Fruit fly (Drosophila melanogaster) whole organism, embryonic: ENCODE results near the gene Tcs6.

ENCODE experiments used
- ATbp ChIP-seq: fragments of 200-800 bp; sonication (Bioruptor generic); optimal IDR thresholded peaks from 2 replicates; lab custom pipeline; 2017; ENCODE audit warnings: missing biosample characterization, mild to moderate bottlenecking, missing genetic modification characterization, missing genetic modification reagents
- Awh ChIP-seq: fragments of 200-800 bp; sonication (Bioruptor generic); IDR thresholded peaks from 2 replicates; pipeline ENCODE4, ENCODE4 v1.3.6; 2022; ENCODE audit warnings: missing biosample characterization, missing genetic modification characterization
- Bdp1 ChIP-seq: fragments of 200-800 bp; sonication (Bioruptor generic); optimal IDR thresholded peaks from 3 replicates; lab custom pipeline; 2016; ENCODE audit warnings: missing biosample characterization, missing genetic modification characterization
- C15 ChIP-seq: fragments of 200-800 bp; sonication (Bioruptor generic); IDR thresholded peaks from 3 replicates; pipeline ENCODE4 v1.3.6; 2022; ENCODE audit warnings: missing biosample characterization, missing genetic modification characterization
- CG10543 ChIP-seq: fragments of 200-800 bp; sonication (Bioruptor generic); optimal IDR thresholded peaks from 3 replicates; lab custom pipeline; 2017; ENCODE audit warnings: missing biosample characterization, mild to moderate bottlenecking, missing genetic modification characterization, moderate library complexity
- CG10979 ChIP-seq: fragments of 200-800 bp; sonication (Bioruptor generic); optimal IDR thresholded peaks from 2 replicates; lab custom pipeline; 2018; ENCODE audit warnings: missing biosample characterization, mild to moderate bottlenecking, missing genetic modification characterization, moderate library complexity
- CG13624 ChIP-seq: fragments of 200-800 bp; sonication (Bioruptor generic); optimal IDR thresholded peaks from 2 replicates; lab custom pipeline; 2016; ENCODE audit warnings: missing biosample characterization, missing genetic modification characterization
- CG14860 ChIP-seq: fragments of 200-800 bp; sonication (Bioruptor generic); IDR thresholded peaks from 3 replicates; pipeline ENCODE4 v1.3.6; 2022; ENCODE audit warnings: missing biosample characterization, missing genetic modification characterization; ENCODE audit not compliant: partially characterized antibody
- CG14965 ChIP-seq: fragments of 200-800 bp; sonication (Bioruptor generic); optimal IDR thresholded peaks from 2 replicates; lab custom pipeline; 2016; ENCODE audit warnings: missing biosample characterization, missing genetic modification characterization, borderline replicate concordance
- CG2202 ChIP-seq: fragments of 200-800 bp; sonication (Bioruptor generic); optimal IDR thresholded peaks from 2 replicates; lab custom pipeline; 2018; ENCODE audit warnings: missing biosample characterization, mild to moderate bottlenecking, missing genetic modification characterization
- CG3065 ChIP-seq: fragments of 200-800 bp; sonication (Bioruptor generic); optimal IDR thresholded peaks from 2 replicates; lab custom pipeline; 2016; ENCODE audit warnings: missing biosample characterization, missing genetic modification characterization
- CG31388 ChIP-seq: fragments of 200-800 bp; sonication (Bioruptor generic); optimal IDR thresholded peaks from 2 replicates; lab custom pipeline; 2016; ENCODE audit warnings: missing biosample characterization, missing genetic modification characterization
- CG3163 ChIP-seq: fragments of 200-800 bp; sonication (Bioruptor generic); optimal IDR thresholded peaks from 3 replicates; lab custom pipeline; 2016; ENCODE audit warnings: missing biosample characterization, missing genetic modification characterization
- CG33557 ChIP-seq: fragments of 200-800 bp; sonication (Bioruptor generic); optimal IDR thresholded peaks from 2 replicates; lab custom pipeline; 2019; ENCODE audit warnings: missing biosample characterization, mild to moderate bottlenecking, missing genetic modification characterization, moderate library complexity
- CG34422 ChIP-seq: fragments of 200-800 bp; sonication (Bioruptor generic); IDR thresholded peaks from 3 replicates; pipeline ENCODE4 v1.3.6; 2022; ENCODE audit warnings: missing biosample characterization, missing genetic modification characterization
- CG4282 ChIP-seq: fragments of 200-800 bp; sonication (Bioruptor generic); optimal IDR thresholded peaks from 2 replicates; lab custom pipeline; 2016; ENCODE audit warnings: missing biosample characterization, missing genetic modification characterization
- CG4360 ChIP-seq: fragments of 200-800 bp; sonication (Bioruptor generic); IDR thresholded peaks from 2 replicates; pipeline ENCODE4 v1.3.6; 2022; ENCODE audit warnings: missing biosample characterization, missing genetic modification characterization
- CG5245 ChIP-seq: fragments of 200-800 bp; sonication (Bioruptor generic); optimal IDR thresholded peaks from 3 replicates; lab custom pipeline; 2016; ENCODE audit warnings: missing biosample characterization, missing genetic modification characterization
- CG6791 ChIP-seq: fragments of 200-800 bp; sonication (Bioruptor generic); IDR thresholded peaks from 3 replicates; pipeline ENCODE4 v1.3.6; 2022; ENCODE audit warnings: missing biosample characterization, missing genetic modification characterization; ENCODE audit not compliant: partially characterized antibody
- CG7928 ChIP-seq: fragments of 200-800 bp; sonication (Bioruptor generic); optimal IDR thresholded peaks from 2 replicates; lab custom pipeline; 2017; ENCODE audit warnings: missing biosample characterization, mild to moderate bottlenecking, missing genetic modification characterization
- CG9437 ChIP-seq: fragments of 200-800 bp; sonication (Bioruptor generic); optimal IDR thresholded peaks from 2 replicates; lab custom pipeline; 2018; ENCODE audit warnings: missing biosample characterization, mild to moderate bottlenecking, missing genetic modification characterization
- Dip3 ChIP-seq: fragments of 200-800 bp; sonication (Bioruptor generic); optimal IDR thresholded peaks from 3 replicates; lab custom pipeline; 2016; ENCODE audit warnings: missing biosample characterization, missing genetic modification characterization
- Doc3 ChIP-seq: fragments of 200-800 bp; sonication (Bioruptor generic); IDR thresholded peaks from 3 replicates; pipeline ENCODE4 v1.3.6; 2022; ENCODE audit warnings: missing biosample characterization, missing genetic modification characterization; ENCODE audit not compliant: partially characterized antibody
- GATAe ChIP-seq: fragments of 200-800 bp; sonication (Bioruptor generic); conservative IDR thresholded peaks from 2 replicates; pipeline ENCODE4 v1.3.6; 2022; ENCODE audit warnings: missing biosample characterization, missing genetic modification characterization
- HmgD ChIP-seq: fragments of 200-800 bp; sonication (Bioruptor generic); optimal IDR thresholded peaks from 3 replicates; lab custom pipeline; 2016; ENCODE audit warnings: missing biosample characterization, missing genetic modification characterization
- Hmr ChIP-seq: fragments of 200-800 bp; sonication (Bioruptor generic); optimal IDR thresholded peaks from 3 replicates; lab custom pipeline; 2017; ENCODE audit warnings: mild to moderate bottlenecking, missing biosample characterization, missing genetic modification reagents, missing genetic modification characterization
- Kr ChIP-seq: fragments of 200-800 bp; sonication (Bioruptor generic); optimal IDR thresholded peaks from 2 replicates; lab custom pipeline; 2017; ENCODE audit warnings: missing biosample characterization, mild to moderate bottlenecking, missing genetic modification characterization
- MESR4 ChIP-seq: fragments of 200-800 bp; sonication (Bioruptor generic); optimal IDR thresholded peaks from 2 replicates; lab custom pipeline; 2018; ENCODE audit warnings: missing biosample characterization, mild to moderate bottlenecking, missing genetic modification characterization, moderate library complexity
- Mrtf ChIP-seq: fragments of 200-800 bp; sonication (Bioruptor generic); IDR thresholded peaks from 3 replicates; pipeline ENCODE4 v1.3.6; 2022; ENCODE audit warnings: missing biosample characterization, missing genetic modification characterization
- NC2β ChIP-seq: fragments of 200-800 bp; sonication (Bioruptor generic); optimal IDR thresholded peaks from 2 replicates; lab custom pipeline; 2016; ENCODE audit warnings: missing biosample characterization, missing genetic modification characterization
- Pdp1 ChIP-seq, 2 experiments: fragments of 200-800 bp; sonication (Bioruptor generic); optimal IDR thresholded peaks; 3 replicates each; lab custom pipeline; 2016; ENCODE audit warnings: missing biosample characterization in 2 of 2, missing genetic modification characterization in 2 of 2, mild to moderate bottlenecking in 1 of 2, moderate library complexity in 1 of 2
- Usf ChIP-seq: fragments of 200-800 bp; sonication (Bioruptor generic); optimal IDR thresholded peaks from 2 replicates; lab custom pipeline; 2017; ENCODE audit warnings: missing genotype, missing biosample characterization, missing genetic modification characterization
- corto ChIP-seq: fragments of 200-800 bp; sonication (Bioruptor generic); optimal IDR thresholded peaks from 2 replicates; lab custom pipeline; 2016; ENCODE audit warnings: missing biosample characterization, mild to moderate bottlenecking, missing genetic modification characterization, moderate library complexity
- esg ChIP-seq: fragments of 200-800 bp; sonication (Bioruptor generic); conservative IDR thresholded peaks from 2 replicates; pipeline ENCODE4 v1.3.6; 2022; ENCODE audit warnings: missing biosample characterization, missing genetic modification characterization
- eve ChIP-seq, 2 experiments: fragments of >200 bp; optimal IDR thresholded peaks; 2 replicates each; lab custom pipeline; 2017; ENCODE audit warnings: missing biosample characterization in 2 of 2, missing genetic modification characterization in 2 of 2
- fd3F ChIP-seq: fragments of 200-800 bp; sonication (Bioruptor generic); optimal IDR thresholded peaks from 2 replicates; lab custom pipeline; 2018; ENCODE audit warnings: missing biosample characterization, mild to moderate bottlenecking, missing genetic modification characterization, moderate library complexity
- fd64A ChIP-seq: fragments of 200-800 bp; sonication (Bioruptor generic); optimal IDR thresholded peaks from 3 replicates; lab custom pipeline; 2018; ENCODE audit warnings: missing biosample characterization, mild to moderate bottlenecking, missing genetic modification characterization
- grn ChIP-seq: fragments of 200-800 bp; sonication (Bioruptor generic); optimal IDR thresholded peaks from 3 replicates; lab custom pipeline; 2017; ENCODE audit warnings: missing biosample characterization, missing genetic modification characterization
- gro ChIP-seq: fragments of 200-800 bp; sonication (Bioruptor generic); optimal IDR thresholded peaks from 2 replicates; lab custom pipeline; 2016; ENCODE audit warnings: missing biosample characterization, missing genetic modification characterization
- ham ChIP-seq: fragments of 200-800 bp; sonication (Bioruptor generic); IDR thresholded peaks from 2 replicates; pipeline ENCODE4 v1.3.6; 2022; ENCODE audit warnings: missing biosample characterization, missing genetic modification characterization
- lbe ChIP-seq: fragments of 200-800 bp; sonication (Bioruptor generic); optimal IDR thresholded peaks from 2 replicates; lab custom pipeline; 2016; ENCODE audit warnings: missing biosample characterization, mild to moderate bottlenecking, missing genetic modification characterization
- maf-S ChIP-seq: fragments of 200-800 bp; sonication (Bioruptor generic); optimal IDR thresholded peaks from 2 replicates; lab custom pipeline; 2016; ENCODE audit warnings: missing biosample characterization, missing genetic modification characterization
- mirr ChIP-seq: fragments of 200-800 bp; sonication (Bioruptor generic); optimal IDR thresholded peaks from 3 replicates; lab custom pipeline; 2018; ENCODE audit warnings: missing biosample characterization, mild to moderate bottlenecking, missing genetic modification characterization
- pb ChIP-seq: fragments of 200-800 bp; sonication (Bioruptor generic); optimal IDR thresholded peaks from 3 replicates; lab custom pipeline; 2016; ENCODE audit warnings: missing biosample characterization, missing genetic modification characterization
- pita ChIP-seq: fragments of 200-800 bp; sonication (Bioruptor generic); optimal IDR thresholded peaks from 2 replicates; lab custom pipeline; 2017; ENCODE audit warnings: missing biosample characterization, mild to moderate bottlenecking, missing genetic modification characterization
- trem ChIP-seq: fragments of 200-800 bp; optimal IDR thresholded peaks from 3 replicates; lab custom pipeline; 2019; ENCODE audit warnings: missing biosample characterization, mild to moderate bottlenecking, missing genetic modification characterization, moderate library complexity
- usp ChIP-seq: fragments of >200 bp; optimal IDR thresholded peaks from 2 replicates; lab custom pipeline; 2017; ENCODE audit warnings: missing biosample characterization, missing genetic modification characterization
- zfh1 ChIP-seq: fragments of 200-800 bp; sonication (Bioruptor generic); IDR thresholded peaks from 3 replicates; pipeline ENCODE4 v1.3.6; 2022; ENCODE audit warnings: missing biosample characterization, missing genetic modification characterization

Gene Tcs6

dm6 chr3R:26036153-26037144, 21.6 kb downstream of the Tcs6 start (continued):
- TF ChIP-seq ATbp (GFP tag; lab: Kevin White, UChicago) (peak; percentile 88), mirr (GFP tag; lab: Kevin White, UChicago) (no peak), corto (GFP tag; lab: Kevin White, UChicago) (peak; percentile 75), C15 (GFP tag; lab: Robert Waterston, UW) (no peak), CG9437 (GFP tag; lab: Kevin White, UChicago) (peak; percentile 89), fd64A (GFP tag; lab: Kevin White, UChicago) (peak; percentile 84), GATAe (no peak), Mrtf (GFP tag; lab: Robert Waterston, UW) (no peak; the same call in 2 of the 3 replicates), lbe (peak; percentile 71), maf-S (peak; percentile 49), CG4282 (GFP tag; lab: Kevin White, UChicago) (peak; percentile 80), CG14860 (GFP tag; lab: Robert Waterston, UW) (0 out of 3 replicates have a peak, but pooled peaks have one; percentile 33), Hmr (peak; percentile 32), Bdp1 (GFP tag; lab: Kevin White, UChicago) (peak; percentile 34), CG4360 (GFP tag; lab: Robert Waterston, UW) (peak; percentile 38; the same call in 1 of the 2 replicates), pita (no peak), CG2202 (tag; lab: Kevin White, UChicago) (peak; percentile 96), ham (no peak), CG3065 (GFP tag; lab: Kevin White, UChicago) (peak; percentile 57), CG7928 (GFP tag; lab: Kevin White, UChicago) (no peak), Kr (GFP tag; lab: Kevin White, UChicago) (peak; percentile 96), fd3F (GFP tag; lab: Kevin White, UChicago) (no peak), zfh1 (GFP tag; lab: Robert Waterston, UW) (no peak; the same call in none of the 3 replicates), HmgD (GFP tag; lab: Kevin White, UChicago) (no peak), grn (GFP tag; lab: Kevin White, UChicago) (peak; percentile 45), CG31388 (GFP tag; lab: Kevin White, UChicago) (peak; percentile 55), CG3163 (peak; percentile 28), eve (GFP tag; optimal IDR thresholded peaks at IDR 0.05; lab: Kevin White, UChicago) (peak in 1 of 2 experiments; percentile 78), NC2β (GFP tag; lab: Kevin White, UChicago) (peak; percentile 71), Doc3 (GFP tag; lab: Robert Waterston, UW) (no peak), CG10543 (GFP tag; lab: Kevin White, UChicago) (peak; percentile 62), usp (no peak), CG6791 (GFP tag; lab: Robert Waterston, UW) (peak; percentile 67; the same call in 2 of the 3 replicates), CG34422 (peak; percentile 25; the same call in 1 of the 3 replicates), Pdp1 (GFP tag; optimal IDR thresholded peaks at IDR 0.05; lab: Kevin White, UChicago) (peak; percentile 70 to 71), trem (tag; lab: Kevin White, UChicago) (peak; percentile 96), gro (GFP tag; lab: Kevin White, UChicago) (no peak), MESR4 (GFP tag; lab: Kevin White, UChicago) (no peak), Dip3 (GFP tag; lab: Kevin White, UChicago) (no peak), CG33557 (peak; percentile 100), CG13624 (peak; percentile 24), Awh (GFP tag; lab: Robert Waterston, UW) (peak; percentile 69), Usf (peak; percentile 89), esg (peak; percentile 59), CG5245 (GFP tag; lab: Kevin White, UChicago) (peak; percentile 52), pb (peak; percentile 37), CG14965 (no peak), CG10979 (peak; percentile 99)
